Fruit fly (Drosophila melanogaster) whole organism, embryonic: ENCODE measurements around the gene cmb.

Experiments
- Aef1 ChIP-seq: fragments of 200-800 bp; sonication (Bioruptor generic); IDR thresholded peaks from 3 replicates; pipeline ENCODE4 v1.3.6; 2022; ENCODE audit warnings: missing biosample characterization, missing genetic modification characterization
- Atf-2 ChIP-seq: fragments of 200-800 bp; sonication (Bioruptor generic); optimal IDR thresholded peaks from 2 replicates; lab custom pipeline; 2016; ENCODE audit warnings: missing biosample characterization, missing genetic modification characterization
- CG10274 ChIP-seq: fragments of 200-800 bp; sonication (Bioruptor generic); optimal IDR thresholded peaks from 3 replicates; lab custom pipeline; 2017; ENCODE audit warnings: missing biosample characterization, mild to moderate bottlenecking, missing genetic modification characterization
- CG10366 ChIP-seq: fragments of 200-800 bp; sonication (Bioruptor generic); IDR thresholded peaks from 2 replicates; pipeline ENCODE4 v1.3.6; 2022; ENCODE audit warnings: missing biosample characterization, missing genetic modification characterization
- CG11398 ChIP-seq: fragments of 200-800 bp; sonication (Bioruptor generic); optimal IDR thresholded peaks from 2 replicates; lab custom pipeline; 2016; ENCODE audit warnings: missing biosample characterization, missing genetic modification characterization
- CG13296 ChIP-seq: fragments of 200-800 bp; sonication (Bioruptor generic); optimal IDR thresholded peaks from 3 replicates; lab custom pipeline; 2018; ENCODE audit warnings: missing biosample characterization, mild to moderate bottlenecking, missing genetic modification characterization
- CG14050 ChIP-seq: fragments of 200-800 bp; sonication (Bioruptor generic); IDR thresholded peaks from 3 replicates; pipeline ENCODE4 v1.3.6; 2022; ENCODE audit warnings: missing biosample characterization, missing genetic modification characterization
- CG16863 ChIP-seq: fragments of 200-800 bp; sonication (Bioruptor generic); optimal IDR thresholded peaks from 3 replicates; lab custom pipeline; 2016; ENCODE audit warnings: missing biosample characterization, missing genetic modification characterization
- CG1792 ChIP-seq: fragments of 200-800 bp; sonication (Bioruptor generic); optimal IDR thresholded peaks from 2 replicates; lab custom pipeline; 2016; ENCODE audit warnings: missing biosample characterization, missing genetic modification characterization
- CG1832 ChIP-seq: fragments of 200-800 bp; sonication (Bioruptor generic); optimal IDR thresholded peaks from 2 replicates; lab custom pipeline; 2017; ENCODE audit warnings: missing biosample characterization, mild to moderate bottlenecking, missing genetic modification characterization, inconsistent platforms
- CG18619 ChIP-seq: fragments of 200-800 bp; sonication (Bioruptor generic); optimal IDR thresholded peaks from 3 replicates; lab custom pipeline; 2017; ENCODE audit warnings: missing biosample characterization, mild to moderate bottlenecking, missing genetic modification characterization
- CG30020 ChIP-seq: fragments of 200-800 bp; optimal IDR thresholded peaks from 2 replicates; lab custom pipeline; 2019; ENCODE audit warnings: missing biosample characterization, mild to moderate bottlenecking, missing genetic modification characterization, moderate library complexity
- CG33557 ChIP-seq: fragments of 200-800 bp; sonication (Bioruptor generic); optimal IDR thresholded peaks from 2 replicates; lab custom pipeline; 2019; ENCODE audit warnings: missing biosample characterization, mild to moderate bottlenecking, missing genetic modification characterization, moderate library complexity
- CG42726 ChIP-seq: fragments of 200-800 bp; sonication (Bioruptor generic); IDR thresholded peaks from 2 replicates; pipeline ENCODE4 v1.3.6; 2022; ENCODE audit warnings: missing biosample characterization, missing genetic modification characterization; ENCODE audit not compliant: partially characterized antibody
- CG4282 ChIP-seq: fragments of 200-800 bp; sonication (Bioruptor generic); optimal IDR thresholded peaks from 2 replicates; lab custom pipeline; 2016; ENCODE audit warnings: missing biosample characterization, missing genetic modification characterization
- CG5953 ChIP-seq: fragments of 200-800 bp; sonication (Bioruptor generic); IDR thresholded peaks from 2 replicates; pipeline ENCODE4 v1.3.6; 2022; ENCODE audit warnings: missing biosample characterization, missing genetic modification characterization
- CG6854 ChIP-seq: fragments of 200-800 bp; sonication (Bioruptor generic); optimal IDR thresholded peaks from 3 replicates; lab custom pipeline; 2017; ENCODE audit warnings: missing biosample characterization, mild to moderate bottlenecking, missing genetic modification characterization
- CG7928 ChIP-seq: fragments of 200-800 bp; sonication (Bioruptor generic); optimal IDR thresholded peaks from 2 replicates; lab custom pipeline; 2017; ENCODE audit warnings: missing biosample characterization, mild to moderate bottlenecking, missing genetic modification characterization
- D ChIP-seq, 2 experiments: fragments of 200-800 bp in 1 of 2; fragments of >200 bp in 1 of 2; sonication (Bioruptor generic) in 1 of 2; optimal IDR thresholded peaks; 2 replicates in 1 of 2; 3 replicates in 1 of 2; lab custom pipeline; 2017; ENCODE audit warnings: mild to moderate bottlenecking in 1 of 2, missing biosample characterization in 1 of 2, missing genetic modification characterization in 1 of 2, missing genetic modification reagents in 1 of 2
- D19B ChIP-seq: fragments of 200-800 bp; sonication (Bioruptor generic); optimal IDR thresholded peaks from 2 replicates; lab custom pipeline; 2017; ENCODE audit warnings: missing biosample characterization, mild to moderate bottlenecking, missing genetic modification characterization
- Dek ChIP-seq: fragments of 200-800 bp; sonication (Bioruptor generic); optimal IDR thresholded peaks from 3 replicates; lab custom pipeline; 2019; ENCODE audit warnings: missing biosample characterization, mild to moderate bottlenecking, missing genetic modification characterization, moderate library complexity
- Dref ChIP-seq: fragments of 200-800 bp; sonication (Bioruptor generic); IDR thresholded peaks from 2 replicates; pipeline ENCODE4 v1.3.6; 2022; ENCODE audit warnings: missing biosample characterization, missing genetic modification characterization
- Fer2 ChIP-seq: fragments of 200-800 bp; sonication (Bioruptor generic); optimal IDR thresholded peaks from 2 replicates; lab custom pipeline; 2018; ENCODE audit warnings: missing biosample characterization, mild to moderate bottlenecking, missing genetic modification characterization, moderate library complexity
- Fer3 ChIP-seq: fragments of 200-800 bp; sonication (Bioruptor generic); optimal IDR thresholded peaks from 2 replicates; lab custom pipeline; 2018; ENCODE audit warnings: missing biosample characterization, mild to moderate bottlenecking, missing genetic modification characterization, moderate library complexity
- Hmr ChIP-seq: fragments of 200-800 bp; sonication (Bioruptor generic); optimal IDR thresholded peaks from 3 replicates; lab custom pipeline; 2017; ENCODE audit warnings: mild to moderate bottlenecking, missing biosample characterization, missing genetic modification reagents, missing genetic modification characterization
- NC2α ChIP-seq: fragments of 200-800 bp; sonication (Bioruptor generic); optimal IDR thresholded peaks from 2 replicates; lab custom pipeline; 2016; ENCODE audit warnings: missing biosample characterization, missing genetic modification characterization
- Nf-YA ChIP-seq: fragments of 200-800 bp; sonication (Bioruptor generic); IDR thresholded peaks from 2 replicates; pipeline ENCODE4 v1.3.6; 2022; ENCODE audit warnings: missing biosample characterization, missing genetic modification characterization
- NfI ChIP-seq: fragments of 200-800 bp; sonication (Bioruptor generic); optimal IDR thresholded peaks from 3 replicates; lab custom pipeline; 2018; ENCODE audit warnings: missing biosample characterization, mild to moderate bottlenecking, missing genetic modification characterization, moderate library complexity
- Opbp ChIP-seq: fragments of 200-800 bp; sonication (Bioruptor generic); IDR thresholded peaks from 3 replicates; pipeline ENCODE4 v1.3.6; 2022; ENCODE audit warnings: missing biosample characterization, missing genetic modification characterization; ENCODE audit not compliant: partially characterized antibody
- Sox102F ChIP-seq: fragments of 200-800 bp; sonication (Bioruptor generic); optimal IDR thresholded peaks from 2 replicates; lab custom pipeline; 2018; ENCODE audit warnings: missing biosample characterization, mild to moderate bottlenecking, missing genetic modification characterization, moderate library complexity
- ase ChIP-seq: fragments of 200-800 bp; sonication (Bioruptor generic); IDR thresholded peaks from 3 replicates; pipeline ENCODE4 v1.3.6; 2022; ENCODE audit warnings: missing biosample characterization, missing genetic modification characterization
- az2 ChIP-seq: fragments of 200-800 bp; sonication (Bioruptor generic); optimal IDR thresholded peaks from 3 replicates; lab custom pipeline; 2016; ENCODE audit warnings: missing biosample characterization, missing genetic modification characterization
- disco-r ChIP-seq: fragments of 200-800 bp; sonication (Bioruptor generic); optimal IDR thresholded peaks from 2 replicates; lab custom pipeline; 2016; ENCODE audit warnings: missing biosample characterization, missing genetic modification characterization
- ewg ChIP-seq: fragments of 200-800 bp; sonication (Bioruptor generic); optimal IDR thresholded peaks from 3 replicates; lab custom pipeline; 2017; ENCODE audit warnings: mild to moderate bottlenecking, missing biosample characterization, missing genetic modification reagents, missing genetic modification characterization
- gt ChIP-seq: fragments of 200-800 bp; sonication (Bioruptor generic); IDR thresholded peaks from 2 replicates; pipeline ENCODE4 v1.3.6; 2022; ENCODE audit warnings: missing biosample characterization, missing genetic modification characterization
- lab ChIP-seq: fragments of 200-800 bp; sonication (Bioruptor generic); optimal IDR thresholded peaks from 3 replicates; lab custom pipeline; 2017; ENCODE audit warnings: missing biosample characterization, missing genetic modification characterization, mild to moderate bottlenecking, moderate library complexity, missing genetic modification reagents
- lola ChIP-seq, 3 experiments: fragments of >200 bp in 2 of 3; fragments of 200-800 bp in 1 of 3; sonication (Bioruptor generic) in 1 of 3; optimal IDR thresholded peaks; 2 replicates each; lab custom pipeline; 2017 to 2019; ENCODE audit warnings: missing biosample characterization in 3 of 3, missing genetic modification characterization in 3 of 3, mild to moderate bottlenecking in 1 of 3, moderate library complexity in 1 of 3
- peb ChIP-seq: fragments of 200-800 bp; sonication (Bioruptor generic); IDR thresholded peaks from 2 replicates; pipeline ENCODE4 v1.3.6; 2022; ENCODE audit warnings: missing biosample characterization, missing genetic modification characterization
- scrt ChIP-seq: fragments of 200-800 bp; sonication (Bioruptor generic); optimal IDR thresholded peaks from 2 replicates; lab custom pipeline; 2018; ENCODE audit warnings: missing biosample characterization, mild to moderate bottlenecking, missing genetic modification characterization, moderate library complexity
- sim ChIP-seq: fragments of 200-800 bp; sonication (Bioruptor generic); IDR thresholded peaks from 2 replicates; pipeline ENCODE4 v1.3.6; 2022; ENCODE audit warnings: missing biosample characterization, missing genetic modification characterization
- stc ChIP-seq: fragments of 200-800 bp; sonication (Bioruptor generic); IDR thresholded peaks from 2 replicates; pipeline ENCODE4 v1.3.6; 2022; ENCODE audit warnings: missing biosample characterization, missing genetic modification characterization
- tio ChIP-seq: fragments of 200-800 bp; sonication (Bioruptor generic); optimal IDR thresholded peaks from 2 replicates; lab custom pipeline; 2017; ENCODE audit warnings: missing biosample characterization, missing genetic modification characterization, inconsistent platforms
- trem ChIP-seq: fragments of 200-800 bp; optimal IDR thresholded peaks from 3 replicates; lab custom pipeline; 2019; ENCODE audit warnings: missing biosample characterization, mild to moderate bottlenecking, missing genetic modification characterization, moderate library complexity
- ttk ChIP-seq: fragments of 200-800 bp; sonication (Bioruptor generic); IDR thresholded peaks from 2 replicates; pipeline ENCODE4 v2.1.2; 2022; ENCODE audit warnings: missing biosample characterization, missing genetic modification characterization
- unc-4 ChIP-seq: fragments of 200-800 bp; sonication (Bioruptor generic); IDR thresholded peaks from 2 replicates; pipeline ENCODE4 v1.3.6; 2022; ENCODE audit warnings: missing biosample characterization, missing genetic modification characterization; ENCODE audit not compliant: partially characterized antibody
- vnd ChIP-seq: fragments of 200-800 bp; sonication (Bioruptor generic); IDR thresholded peaks from 3 replicates; pipeline ENCODE4 v1.3.6; 2022; ENCODE audit warnings: missing biosample characterization, missing genetic modification characterization; ENCODE audit not compliant: partially characterized antibody
- zfh2 ChIP-seq: fragments of 200-800 bp; sonication (Bioruptor generic); optimal IDR thresholded peaks from 2 replicates; lab custom pipeline; 2016; ENCODE audit warnings: missing biosample characterization, missing genetic modification characterization

The cmb gene

DNA sequence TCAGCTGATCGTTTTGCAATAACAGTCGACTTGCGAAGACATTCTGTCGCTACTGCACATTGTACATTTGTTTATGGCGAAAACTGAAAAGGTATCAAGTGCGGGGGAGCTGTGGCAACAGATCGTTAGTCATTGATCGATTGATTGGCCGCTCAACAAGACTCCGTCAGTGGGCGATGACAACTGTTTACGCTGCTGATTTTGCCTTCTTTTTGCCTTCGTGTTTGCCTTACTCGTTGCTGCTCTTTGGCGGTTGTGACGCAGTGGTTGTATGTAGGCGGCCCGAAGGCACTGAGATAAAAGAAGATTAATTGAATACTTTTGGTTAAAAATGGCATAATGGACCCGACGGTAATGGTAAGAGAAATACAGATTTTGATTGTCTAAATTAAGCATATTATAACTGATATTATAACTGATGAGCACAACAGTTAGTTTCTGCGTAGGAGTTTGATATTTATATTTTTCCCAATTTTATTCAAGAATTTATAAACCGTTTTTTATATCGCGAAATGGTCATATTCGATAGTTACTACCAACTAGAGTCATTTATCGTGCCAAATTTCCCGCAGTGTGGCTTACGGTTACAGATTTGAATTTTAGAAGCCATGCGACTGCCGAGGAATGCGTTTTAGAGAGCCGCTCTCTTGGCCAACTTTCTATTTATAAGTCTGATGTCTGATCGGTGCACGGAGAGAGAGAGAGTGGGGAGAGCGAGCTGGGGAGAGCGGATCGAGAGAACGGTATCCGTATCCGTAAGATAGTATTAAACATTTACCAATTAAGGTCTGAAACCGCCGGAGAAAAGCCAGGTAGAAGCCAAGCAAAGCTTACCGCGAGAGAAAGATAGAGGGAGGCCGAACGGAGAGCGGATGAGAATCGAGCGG is 34.4 kb downstream of the cmb start (continued):
- TF ChIP-seq CG5953 (GFP tag; lab: Robert Waterston, UW) (no peak; the same call in 1 of the 2 replicates), CG42726 (GFP tag; lab: Robert Waterston, UW) (no peak), sim (GFP tag; lab: Robert Waterston, UW) (peak; percentile 76; the same call in 1 of the 2 replicates), CG16863 (GFP tag; lab: Kevin White, UChicago) (peak; percentile 69), Hmr (GFP tag; lab: Kevin White, UChicago) (peak; percentile 92), NfI (GFP tag; lab: Kevin White, UChicago) (peak; percentile 91), Dref (GFP tag; lab: Robert Waterston, UW) (no peak), CG10274 (GFP tag; lab: Kevin White, UChicago) (peak; percentile 79), NC2α (GFP tag; lab: Kevin White, UChicago) (no peak), Sox102F (GFP tag; lab: Kevin White, UChicago) (peak; percentile 94), ewg (GFP tag; lab: Kevin White, UChicago) (peak; percentile 87), CG33557 (GFP tag; lab: Kevin White, UChicago) (peak; percentile 47), D19B (GFP tag; lab: Kevin White, UChicago) (peak; percentile 79), peb (GFP tag; lab: Robert Waterston, UW) (peak; percentile 58; the same call in 1 of the 2 replicates), tio (peak; percentile 90), stc (GFP tag; lab: Robert Waterston, UW) (peak; percentile 82), trem (peak; percentile 79), scrt (GFP tag; lab: Kevin White, UChicago) (peak; percentile 86), CG30020 (tag; lab: Kevin White, UChicago) (peak; percentile 50), Atf-2 (GFP tag; lab: Kevin White, UChicago) (peak; percentile 32), CG7928 (GFP tag; lab: Kevin White, UChicago) (peak; percentile 62), Aef1 (GFP tag; lab: Robert Waterston, UW) (peak; percentile 79), CG6854 (GFP tag; lab: Kevin White, UChicago) (peak; percentile 78), ase (GFP tag; lab: Robert Waterston, UW) (peak; percentile 71), lab (GFP tag; lab: Kevin White, UChicago) (peak; percentile 93), unc-4 (GFP tag; lab: Robert Waterston, UW) (peak; percentile 64; the same call in 1 of the 2 replicates), CG13296 (peak; percentile 87), Fer2 (peak; percentile 68), Dek (tag; lab: Kevin White, UChicago) (peak; percentile 89), Nf-YA (GFP tag; lab: Robert Waterston, UW) (peak; percentile 68), zfh2 (GFP tag; lab: Kevin White, UChicago) (peak; percentile 71), disco-r (GFP tag; lab: Kevin White, UChicago) (peak; percentile 47), CG14050 (peak; percentile 75), CG11398 (peak; percentile 35), Fer3 (tag; lab: Kevin White, UChicago) (peak; percentile 85), CG18619 (peak; percentile 93), D (optimal IDR thresholded peaks at IDR 0.05; lab: Kevin White, UChicago) (no peak), D (GFP tag; optimal IDR thresholded peaks at IDR 0.05; lab: Kevin White, UChicago) (peak; percentile 92), lola (GFP tag; optimal IDR thresholded peaks at IDR 0.05; lab: Kevin White, UChicago) (peak in 1 of 3 experiments; percentile 84), CG1832 (GFP tag; lab: Kevin White, UChicago) (no peak), CG4282 (GFP tag; lab: Kevin White, UChicago) (peak; percentile 14), vnd (GFP tag; lab: Robert Waterston, UW) (no peak), CG1792 (GFP tag; lab: Kevin White, UChicago) (peak; percentile 64), ttk (GFP tag; lab: Robert Waterston, UW) (peak; percentile 80), CG10366 (GFP tag; lab: Robert Waterston, UW) (peak; percentile 81), az2 (GFP tag; lab: Kevin White, UChicago) (peak; percentile 90), gt (GFP tag; lab: Robert Waterston, UW) (0 out of 2 replicates have a peak, but pooled peaks have one; percentile 43), Opbp (GFP tag; lab: Robert Waterston, UW) (no peak)
